Worm (Caenorhabditis elegans) whole organism, L4/young adult: ENCODE data around the gene Y75B8A.39.

Source experiments
- W03F9.2 ChIP-seq: fragments of 150-350 bp; optimal IDR thresholded peaks from 2 replicates; lab custom pipeline; 2014; ENCODE audit warnings: missing biosample characterization, missing genetic modification characterization
- him-1 ChIP-seq: sonication (generic microtip); optimal IDR thresholded peaks from 2 replicates; lab custom pipeline; 2016; ENCODE audit warnings: missing genotype, missing genetic modification reagents, missing genetic modification characterization, missing compliant biosample characterization

- TF ChIP-seq him-1 (tag; lab: Kevin White, UChicago) = no peak
- no peak for TF ChIP-seq W03F9.2
These were observed 4.5 kb downstream of the Y75B8A.39 start for ce11 chrIII:12317492-12317891.
